Worm (Caenorhabditis elegans): Measurements from ENCODE around the gene T06E6.15.

DNA sequence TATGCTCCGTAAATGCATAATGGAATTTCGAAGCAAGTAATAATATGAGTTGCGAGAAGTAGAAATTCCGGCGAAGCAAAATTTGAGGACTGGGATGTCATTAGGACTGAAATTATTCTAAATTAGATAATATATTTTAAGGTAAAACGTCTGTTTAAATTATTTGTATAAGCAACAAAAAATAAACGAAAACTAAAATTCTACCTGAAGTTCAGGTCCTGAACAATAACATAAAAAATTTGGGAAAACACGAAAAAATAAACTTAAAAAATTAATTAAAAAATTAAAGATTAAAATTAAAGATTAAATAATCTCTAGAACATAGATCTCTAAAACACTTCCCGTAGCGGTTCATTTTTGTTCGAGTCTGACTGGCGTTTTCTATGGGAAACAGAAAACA is 19.8 kb downstream of the T06E6.15 start, which contains the start of gene srh-251:
- TF ChIP-seq tab-1 (GFP tag; IDR thresholded peaks at IDR 0.05) (no peak), flt-1 (GFP tag; IDR thresholded peaks at IDR 0.05) (no peak), med-1 (GFP tag; optimal IDR thresholded peaks at IDR 0.05; ENCODE audit: insufficient read depth) (no peak), ref-1 (GFP tag; conservative IDR thresholded peaks at IDR 0.05) (no peak), cog-1 (tag; optimal IDR thresholded peaks at IDR 0.05) (no peak), ztf-23 (GFP tag; IDR thresholded peaks at IDR 0.05) (no peak), T22C8.4 (GFP tag; IDR thresholded peaks at IDR 0.05) (no peak)

Data from whole organism, midembryonic.